Worm (Caenorhabditis elegans): Measurements from ENCODE around the gene snf-11.

DNA sequence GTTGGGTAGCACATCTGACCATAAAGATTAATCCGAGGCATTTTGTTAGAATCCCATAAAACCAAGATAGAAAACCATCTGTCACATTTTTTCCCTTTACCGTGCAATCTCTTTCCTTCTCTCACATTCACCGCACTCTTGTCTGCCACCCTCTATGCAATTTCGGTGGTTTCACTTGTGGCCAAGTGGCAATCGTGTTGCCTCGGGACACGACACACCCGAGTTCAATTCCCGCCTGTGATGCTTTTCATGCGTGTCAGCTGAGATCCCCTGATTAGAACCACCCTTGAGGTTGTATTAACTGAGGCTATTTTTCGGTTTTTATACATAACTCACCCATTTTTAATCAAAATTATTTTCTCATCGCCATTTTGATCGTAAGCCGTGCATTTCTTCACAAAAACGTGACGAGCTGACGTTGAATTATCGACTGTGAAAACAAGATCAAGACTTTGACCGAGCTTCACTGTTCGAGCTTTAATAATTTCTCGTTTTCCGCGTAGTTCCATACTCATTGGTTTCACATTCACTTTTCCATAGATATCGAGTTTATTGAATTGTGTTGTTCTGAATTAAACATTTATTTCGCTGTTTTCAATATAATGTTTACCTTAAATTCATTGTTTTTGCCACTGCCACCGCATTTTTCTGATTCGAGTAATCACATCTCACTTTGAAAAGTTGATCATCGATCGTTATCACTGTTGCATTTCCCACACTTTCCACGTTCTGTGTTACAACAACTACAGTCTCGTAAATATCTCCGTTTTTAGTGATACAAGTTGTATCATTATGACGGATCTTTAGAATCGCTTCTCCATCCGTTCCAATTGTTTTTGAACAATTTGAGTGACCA lies 6.0 kb upstream of the snf-11 start:
- TF ChIP-seq egl-44 (GFP tag; IDR thresholded peaks at IDR 0.05) (peak; percentile 99), cebp-1 (GFP tag; IDR thresholded peaks at IDR 0.05) (peak; percentile 85), cebp-1 (tag; optimal IDR thresholded peaks at IDR 0.05) (peak; percentile 93), madf-8 (GFP tag; conservative IDR thresholded peaks at IDR 0.05) (peak; percentile 65), xnd-1 (tag; optimal IDR thresholded peaks at IDR 0.05) (peak; percentile 29)
